Fruit fly (Drosophila melanogaster): ENCODE results near the gene CG18823.

Gene CG18823

dm6 chrX:1026511-1026910 is 36.2 kb downstream of the CG18823 start, which contains the start of the genes CG32814, CG11638 and CG3021 (continued):
- TF ChIP-seq CG12104 (GFP tag; optimal IDR thresholded peaks at IDR 0.05) (no peak), CG14667 (GFP tag; IDR thresholded peaks at IDR 0.05) (no peak), unpg (GFP tag; optimal IDR thresholded peaks at IDR 0.05) (peak; percentile 14), Bdp1 (GFP tag; optimal IDR thresholded peaks at IDR 0.05) (no peak), CG4820 (GFP tag; optimal IDR thresholded peaks at IDR 0.05) (no peak), fru (optimal IDR thresholded peaks at IDR 0.05) (no peak), Stat92E (GFP tag; optimal IDR thresholded peaks at IDR 0.05) (no peak), Tbp (GFP tag; optimal IDR thresholded peaks at IDR 0.05) (no peak), caup (GFP tag; optimal IDR thresholded peaks at IDR 0.05; ENCODE audit: severe bottlenecking) (peak; percentile 45), CG16815 (GFP tag; optimal IDR thresholded peaks at IDR 0.05) (no peak), pros (GFP tag; optimal IDR thresholded peaks at IDR 0.05) (no peak), slbo (GFP tag; IDR thresholded peaks at IDR 0.05) (no peak), p53 (GFP tag; optimal IDR thresholded peaks at IDR 0.05) (no peak), tx (GFP tag; optimal IDR thresholded peaks at IDR 0.05) (no peak), Myb (GFP tag; optimal IDR thresholded peaks at IDR 0.05) (peak; percentile 60), Eip74EF (GFP tag; optimal IDR thresholded peaks at IDR 0.05) (no peak), chinmo (GFP tag; IDR thresholded peaks at IDR 0.05; ENCODE audit: partially characterized antibody) (0 out of 4 replicates have a peak, but pooled peaks have one; percentile 6), CG1024 (GFP tag; IDR thresholded peaks at IDR 0.05) (no peak), CG14014 (GFP tag; IDR thresholded peaks at IDR 0.05) (no peak), ci (GFP tag; IDR thresholded peaks at IDR 0.05) (peak; percentile 79), Camta (GFP tag; optimal IDR thresholded peaks at IDR 0.05) (no peak), nau (GFP tag; optimal IDR thresholded peaks at IDR 0.05) (peak; percentile 2), gsb-n (tag; optimal IDR thresholded peaks at IDR 0.05) (peak; percentile 43), Pdp1 (GFP tag; optimal IDR thresholded peaks at IDR 0.05) (no peak), CG2116 (GFP tag; optimal IDR thresholded peaks at IDR 0.05) (peak; percentile 23), CG7745 (tag; optimal IDR thresholded peaks at IDR 0.05) (no peak), aop (GFP tag; IDR thresholded peaks at IDR 0.05) (no peak), Dll (GFP tag; IDR thresholded peaks at IDR 0.05; ENCODE audit: partially characterized antibody) (0 out of 4 replicates have a peak, but pooled peaks have one; percentile 40), H15 (GFP tag; IDR thresholded peaks at IDR 0.05) (no peak), CG5245 (GFP tag; optimal IDR thresholded peaks at IDR 0.05) (no peak), ttk (GFP tag; IDR thresholded peaks at IDR 0.05) (no peak), CG34224 (GFP tag; IDR thresholded peaks at IDR 0.05; ENCODE audit: partially characterized antibody) (peak; percentile 42; the same call in 2 of the 3 replicates), CG16779 (GFP tag; IDR thresholded peaks at IDR 0.05) (no peak), CG1233 (GFP tag; optimal IDR thresholded peaks at IDR 0.05) (peak; percentile 41), Deaf1 (tag; optimal IDR thresholded peaks at IDR 0.05) (peak; percentile 17), CG4854 (GFP tag; optimal IDR thresholded peaks at IDR 0.05) (no peak), Rx (GFP tag; IDR thresholded peaks at IDR 0.05) (no peak), lmd (GFP tag; IDR thresholded peaks at IDR 0.05) (no peak), insv (GFP tag; optimal IDR thresholded peaks at IDR 0.05) (no peak), CG9876 (GFP tag; optimal IDR thresholded peaks at IDR 0.05) (no peak), CG6254 (GFP tag; optimal IDR thresholded peaks at IDR 0.05) (no peak), Blimp-1 (GFP tag; optimal IDR thresholded peaks at IDR 0.05) (no peak), BtbVII (GFP tag; optimal IDR thresholded peaks at IDR 0.05) (no peak), CG12236 (GFP tag; optimal IDR thresholded peaks at IDR 0.05) (no peak), CG6765 (GFP tag; optimal IDR thresholded peaks at IDR 0.05) (peak; percentile 2), NC2α (GFP tag; optimal IDR thresholded peaks at IDR 0.05) (no peak), Dbx (GFP tag; IDR thresholded peaks at IDR 0.05) (no peak), Fer1 (GFP tag; optimal IDR thresholded peaks at IDR 0.05) (peak; percentile 24), ham (GFP tag; IDR thresholded peaks at IDR 0.05) (no peak), ap (GFP tag; IDR thresholded peaks at IDR 0.05) (no peak), CG17359 (tag; optimal IDR thresholded peaks at IDR 0.05) (peak; percentile 23)
